Worm (Caenorhabditis elegans): Measurements from ENCODE around the gene F31E8.4.
"Not testable (repeated sequence)": the region's sequence is repeated elsewhere in the genome, so short reads cannot be mapped to it uniquely, and the experiment has no call there.

Gene F31E8.4

DNA sequence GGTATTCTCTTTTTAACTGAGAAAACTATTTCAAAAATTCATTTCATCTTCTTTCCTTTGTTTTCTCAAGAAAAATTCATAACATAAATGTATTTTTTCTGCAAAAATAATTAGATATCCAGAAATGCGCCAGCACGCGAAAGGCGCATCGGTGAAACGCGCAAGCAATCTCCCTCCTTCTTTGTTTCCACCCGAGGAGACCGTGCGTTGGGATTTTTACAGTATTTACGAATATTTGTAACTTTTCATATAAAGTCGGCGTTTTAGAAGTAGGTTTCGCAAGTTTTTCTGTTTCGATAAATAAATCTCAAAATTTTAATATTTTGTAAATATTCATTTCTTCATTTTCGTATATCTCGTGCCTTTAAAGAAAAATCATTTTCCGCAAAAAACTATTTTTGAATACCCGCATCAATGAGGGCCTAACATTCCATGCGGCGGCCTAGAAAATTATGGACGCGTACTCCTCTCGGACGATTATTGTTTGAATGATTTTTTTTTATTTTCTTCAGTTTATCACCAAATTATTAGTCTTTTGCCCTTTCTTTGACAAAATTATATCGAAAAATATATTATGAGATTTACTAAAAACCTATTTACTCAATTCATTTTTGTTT, 23.4 kb downstream of the F31E8.4 start, which contains the start of gene ssup-72 (continued):
- TF ChIP-seq lir-3 (tag; optimal IDR thresholded peaks at IDR 0.05), result no peak
- TF ChIP-seq zag-1 (tag; optimal IDR thresholded peaks at IDR 0.05), result no peak

DNA sequence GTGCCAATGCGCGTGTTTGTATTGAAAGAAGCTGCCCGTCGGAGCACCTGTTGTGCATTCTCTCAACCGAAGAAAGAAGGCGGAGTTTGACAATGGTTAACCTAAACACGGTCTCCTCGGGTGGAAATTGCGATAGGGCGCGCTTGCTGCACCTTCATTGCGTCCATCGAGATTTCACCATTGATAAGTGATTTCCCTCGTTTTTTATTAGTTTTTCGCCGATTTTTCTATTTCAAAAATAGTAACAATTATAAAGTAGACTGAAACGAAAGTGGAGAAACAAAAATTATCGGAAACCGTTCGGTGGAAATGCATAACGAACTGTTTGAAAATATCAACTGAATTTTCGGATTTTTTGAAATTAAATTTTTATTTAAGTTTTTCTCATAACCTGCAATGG, 24.9 kb downstream of the F31E8.4 start, which contains the start of gene agr-1:
TSS of gene agr-1 (minus strand) at position 101 of the 400 bp plus-strand sequence.
- not testable (repeated sequence) for TF ChIP-seq fkh-10 (GFP tag; optimal IDR thresholded peaks at IDR 0.05); ceh-20 (GFP tag; IDR thresholded peaks at IDR 0.05); nhr-48 (tag; optimal IDR thresholded peaks at IDR 0.05)

ce11 chrII:6772482-6772881, 27.5 kb downstream of the F31E8.4 start:
- TF ChIP-seq jun-1 (tag; optimal IDR thresholded peaks at IDR 0.05) (no peak), ceh-44 (GFP tag; IDR thresholded peaks at IDR 0.05) (no peak), nhr-102 (tag; optimal IDR thresholded peaks at IDR 0.05) (no peak), aha-1 (tag) (peak; percentile 3), fkh-10 (GFP tag; optimal IDR thresholded peaks at IDR 0.05) (peak; percentile 55), R02D3.7 (tag; optimal IDR thresholded peaks at IDR 0.05) (no peak)

DNA sequence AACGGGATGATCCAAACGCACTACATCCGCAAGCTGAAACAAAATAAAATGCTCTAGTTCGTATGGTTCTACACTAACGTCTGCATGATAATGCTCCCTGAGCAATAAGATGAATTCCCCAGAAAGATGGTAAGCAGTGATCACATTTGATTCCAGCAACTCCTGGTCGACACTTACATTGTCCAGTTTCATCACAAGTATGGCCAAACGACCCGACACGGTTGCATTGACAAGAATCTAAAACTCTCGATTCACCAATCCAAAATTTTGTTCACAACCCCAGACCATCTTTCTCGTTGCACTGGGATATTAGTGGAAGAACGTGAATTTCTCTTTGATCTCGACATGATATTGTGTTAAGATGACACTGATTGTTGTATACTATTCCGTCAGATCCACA, 29.9 kb downstream of the F31E8.4 start:
- TF ChIP-seq unc-62 (GFP tag; optimal IDR thresholded peaks at IDR 0.05 in 1 of 2) (peak in 1 of 2 experiments; percentile 95), unc-62 (tag; optimal IDR thresholded peaks at IDR 0.05) (no peak), lin-39 (tag; optimal IDR thresholded peaks at IDR 0.05) (no peak), zfp-3 (GFP tag; conservative IDR thresholded peaks at IDR 0.05) (no peak), set-16 (GFP tag; IDR thresholded peaks at IDR 0.05) (no peak), nhr-77 (tag; optimal IDR thresholded peaks at IDR 0.05) (no peak), fos-1 (tag; optimal IDR thresholded peaks at IDR 0.05) (no peak)

- TF ChIP-seq dmd-6 (GFP tag; IDR thresholded peaks at IDR 0.05) (0 out of 2 replicates have a peak, but pooled peaks have one; percentile 6), lin-13 (GFP tag; optimal IDR thresholded peaks at IDR 0.05) (no peak), nhr-76 (tag; optimal IDR thresholded peaks at IDR 0.05) (no peak), ctbp-1 (GFP tag; IDR thresholded peaks at IDR 0.05) (no peak), pqm-1 (tag; optimal IDR thresholded peaks at IDR 0.05) (peak; percentile 42)
These were observed 31.9 kb downstream of the F31E8.4 start, which contains the start of gene F41G3.18 for ce11 chrII:6768014-6768413. Gene F41G3.18, plus strand, starts transcription at chrII:6768314.

DNA sequence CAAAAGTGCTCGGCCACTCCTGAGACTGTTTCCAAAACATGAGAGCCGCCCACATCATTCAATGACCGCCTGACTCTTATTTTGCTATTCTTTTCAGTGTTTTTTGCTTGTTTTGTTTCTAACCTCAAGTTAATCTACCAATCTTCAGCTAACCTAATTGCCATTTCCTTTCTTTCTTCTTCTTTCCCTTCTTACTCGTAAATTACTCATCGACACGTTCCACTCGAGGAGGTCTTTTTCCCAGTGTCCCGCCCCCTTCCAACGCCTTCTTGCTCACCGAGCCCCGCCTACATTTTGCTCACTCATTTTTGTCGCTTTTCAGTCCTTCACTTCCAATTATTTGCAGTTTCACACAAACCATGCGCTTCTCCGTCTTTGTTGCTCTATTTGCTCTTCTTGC, 35.2 kb downstream of the F31E8.4 start, which contains the start of gene nlp-50:
TSS of gene nlp-50 (plus strand) at position 301 of the 400 bp plus-strand sequence.
- TF ChIP-seq Y75B8A.6 (GFP tag; IDR thresholded peaks at IDR 0.05) (no peak), nhr-77 (tag; optimal IDR thresholded peaks at IDR 0.05) (no peak), Y5F2A.4 (GFP tag; optimal IDR thresholded peaks at IDR 0.05) (no peak), set-16 (GFP tag; IDR thresholded peaks at IDR 0.05) (no peak), ztf-11 (tag; optimal IDR thresholded peaks at IDR 0.05) (no peak), ZK337.2 (GFP tag; IDR thresholded peaks at IDR 0.05) (no peak), dpl-1 (GFP tag; optimal IDR thresholded peaks at IDR 0.05) (no peak)

DNA sequence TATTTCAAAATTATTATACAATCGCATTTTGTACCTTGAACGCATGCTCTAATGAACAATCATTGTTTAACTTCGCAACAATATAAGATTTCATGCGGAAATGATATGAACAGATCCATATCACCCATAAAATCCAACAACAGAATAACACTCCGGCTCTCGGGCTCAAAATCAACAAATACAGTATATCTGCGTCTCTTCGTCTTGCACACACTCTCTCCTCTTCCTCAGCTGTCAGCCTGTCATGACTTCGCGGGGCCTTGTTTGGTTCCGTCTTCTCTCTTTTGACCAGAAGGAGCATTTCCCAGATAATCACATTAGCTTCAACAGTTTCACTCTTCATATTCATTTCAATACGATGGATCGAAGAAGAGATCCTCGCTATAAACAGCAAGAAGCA, 43.7 kb downstream of the F31E8.4 start, which contains the start of gene F41G3.3:
TSS of gene F41G3.3 (plus strand) at position 301 of the 400 bp plus-strand sequence.
- TF ChIP-seq nhr-77 (tag; optimal IDR thresholded peaks at IDR 0.05) (no peak), nhr-237 (tag; optimal IDR thresholded peaks at IDR 0.05) (no peak), R02D3.7 (tag; optimal IDR thresholded peaks at IDR 0.05) (no peak), nhr-10 (tag; optimal IDR thresholded peaks at IDR 0.05) (no peak), mxl-3 (GFP tag; optimal IDR thresholded peaks at IDR 0.05) (no peak), mdl-1 (tag; optimal IDR thresholded peaks at IDR 0.05) (no peak), saeg-2 (GFP tag; IDR thresholded peaks at IDR 0.05) (no peak), lin-15B (tag; optimal IDR thresholded peaks at IDR 0.05) (no peak), F49E8.2 (tag; optimal IDR thresholded peaks at IDR 0.05; ENCODE audit: borderline replicate concordance) (no peak), tag-97 (GFP tag; IDR thresholded peaks at IDR 0.05) (no peak), hif-1 (tag; optimal IDR thresholded peaks at IDR 0.05) (no peak), unc-39 (tag; optimal IDR thresholded peaks at IDR 0.05) (no peak), hmg-1.1 (GFP tag; IDR thresholded peaks at IDR 0.05) (no peak), daf-19 (GFP tag; conservative IDR thresholded peaks at IDR 0.05) (no peak), hlh-30 (tag; optimal IDR thresholded peaks at IDR 0.05; ENCODE audit: insufficient read depth) (no peak), egl-27 (tag; optimal IDR thresholded peaks at IDR 0.05) (no peak), zfp-2 (tag; optimal IDR thresholded peaks at IDR 0.05) (no peak)

All from whole organism, L4 larva.